Worm (Caenorhabditis elegans): Measurements from ENCODE around the gene W08A12.3.

DNA sequence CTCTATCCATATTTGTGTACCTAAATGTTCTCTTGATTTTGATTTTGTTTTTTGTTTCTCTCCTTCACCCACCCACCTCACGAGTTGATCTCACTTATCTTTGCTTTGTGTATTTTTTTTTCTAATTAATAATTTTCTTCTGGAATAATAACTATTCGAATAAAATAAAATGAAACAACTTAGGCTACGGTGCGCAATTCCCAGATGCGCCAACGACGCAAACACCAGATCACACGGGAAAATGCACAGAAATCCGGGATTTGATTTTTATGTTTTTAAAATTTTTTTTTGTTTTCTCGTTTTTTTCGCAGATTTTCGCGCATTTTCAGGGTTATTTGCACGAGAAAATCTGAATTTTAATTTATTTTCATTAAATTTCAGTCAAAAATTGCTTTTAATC is 3.6 kb downstream of the W08A12.3 start:
- no peak for TF ChIP-seq ztf-3 (GFP tag; optimal IDR thresholded peaks at IDR 0.05)
- no peak for TF ChIP-seq F57C9.4 (tag; optimal IDR thresholded peaks at IDR 0.05)
- TF ChIP-seq chd-7 (tag; optimal IDR thresholded peaks at IDR 0.05), result no peak
- TF ChIP-seq egl-18 (GFP tag; IDR thresholded peaks at IDR 0.05), result no peak
- no peak for TF ChIP-seq madf-8 (GFP tag; conservative IDR thresholded peaks at IDR 0.05)
- TF ChIP-seq athp-1 (tag; optimal IDR thresholded peaks at IDR 0.05), result no peak
- TF ChIP-seq somi-1 (GFP tag; optimal IDR thresholded peaks at IDR 0.05), result no peak
- TF ChIP-seq mcd-1 (GFP tag; IDR thresholded peaks at IDR 0.05), result no peak
- no peak for TF ChIP-seq bed-1 (GFP tag; IDR thresholded peaks at IDR 0.05)
